Worm (Caenorhabditis elegans): ENCODE results near the gene F45F2.9.

- TF ChIP-seq med-1 (GFP tag; optimal IDR thresholded peaks at IDR 0.05; ENCODE audit: insufficient read depth), result no peak
- no peak for TF ChIP-seq tab-1 (GFP tag; IDR thresholded peaks at IDR 0.05)
Measured at ce11 chrV:8536213-8536612, 23.0 kb upstream of the F45F2.9 start, which contains the start of gene his-39.

Measured in whole organism, midembryonic.